Worm (Caenorhabditis elegans): ENCODE measurements around the gene cdh-10.

The cdh-10 gene

DNA sequence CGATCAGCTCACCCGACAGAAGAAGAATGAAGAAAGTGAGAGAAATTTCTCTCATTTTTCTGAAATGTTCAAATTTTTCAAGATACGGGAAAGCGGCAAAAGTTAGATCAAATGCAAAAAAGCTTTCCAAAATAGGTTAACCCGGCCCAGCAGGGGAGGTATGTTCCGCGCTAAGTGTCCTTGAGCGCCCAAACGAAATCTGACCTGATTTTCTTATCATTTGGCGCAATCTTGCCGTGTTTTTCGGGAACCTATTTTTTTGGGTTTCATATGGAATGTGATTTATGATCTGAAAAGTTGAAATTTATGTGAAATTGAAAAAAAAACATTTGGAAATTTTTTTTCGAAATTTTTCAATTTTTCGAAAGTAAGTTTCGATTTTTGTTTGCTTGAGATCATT lies at the start of gene cdh-10:
Gene cdh-10 (minus strand): TSS at position 59 of the 400 bp plus-strand sequence.
- TF ChIP-seq zip-8 (tag; optimal IDR thresholded peaks at IDR 0.05) (no peak), ham-2 (GFP tag; optimal IDR thresholded peaks at IDR 0.05) (no peak)

- TF ChIP-seq mls-2 (tag; optimal IDR thresholded peaks at IDR 0.05) (no peak), sptf-1 (tag; optimal IDR thresholded peaks at IDR 0.05) (no peak), ceh-83 (GFP tag; optimal IDR thresholded peaks at IDR 0.05) (no peak), ztf-11 (tag; optimal IDR thresholded peaks at IDR 0.05) (no peak), nhr-76 (tag; optimal IDR thresholded peaks at IDR 0.05) (no peak), mab-5 (tag; optimal IDR thresholded peaks at IDR 0.05) (no peak), cnd-1 (tag; optimal IDR thresholded peaks at IDR 0.05) (no peak), ceh-39 (tag; optimal IDR thresholded peaks at IDR 0.05) (no peak), ces-1 (GFP tag; optimal IDR thresholded peaks at IDR 0.05) (no peak), unc-39 (tag; optimal IDR thresholded peaks at IDR 0.05) (no peak), elt-3 (tag; optimal IDR thresholded peaks at IDR 0.05) (no peak)
Observed at ce11 chrIV:2507824-2508223, 44.7 kb upstream of the cdh-10 start, which contains the start of gene Y69A2AR.22. Y69A2AR.22 (minus strand) TSS chrIV:2507924.

- TF ChIP-seq lsy-2 (tag; optimal IDR thresholded peaks at IDR 0.05) (no peak), pha-4 (tag; optimal IDR thresholded peaks at IDR 0.05) (no peak), unc-120 (tag; optimal IDR thresholded peaks at IDR 0.05; ENCODE audit: poor library complexity, severe bottlenecking) (no peak), mab-5 (tag; optimal IDR thresholded peaks at IDR 0.05) (no peak), snpc-4 (tag; optimal IDR thresholded peaks at IDR 0.05) (no peak), drap-1 (GFP tag; optimal IDR thresholded peaks at IDR 0.05) (no peak), bed-3 (GFP tag; optimal IDR thresholded peaks at IDR 0.05) (no peak), flh-1 (GFP tag; optimal IDR thresholded peaks at IDR 0.05) (no peak), nhr-237 (tag; optimal IDR thresholded peaks at IDR 0.05) (no peak), ceh-39 (tag; optimal IDR thresholded peaks at IDR 0.05) (no peak), zip-8 (tag; optimal IDR thresholded peaks at IDR 0.05) (no peak)
Observed at ce11 chrIV:2497615-2498183, 34.5 kb upstream of the cdh-10 start, which contains the start of gene Y69A2AR.16. Y69A2AR.16 (plus strand) TSS chrIV:2497803.

- no peak for TF ChIP-seq sem-2 (GFP tag; optimal IDR thresholded peaks at IDR 0.05)
Observed at ce11 chrIV:2496084-2496483, 32.9 kb upstream of the cdh-10 start.

DNA sequence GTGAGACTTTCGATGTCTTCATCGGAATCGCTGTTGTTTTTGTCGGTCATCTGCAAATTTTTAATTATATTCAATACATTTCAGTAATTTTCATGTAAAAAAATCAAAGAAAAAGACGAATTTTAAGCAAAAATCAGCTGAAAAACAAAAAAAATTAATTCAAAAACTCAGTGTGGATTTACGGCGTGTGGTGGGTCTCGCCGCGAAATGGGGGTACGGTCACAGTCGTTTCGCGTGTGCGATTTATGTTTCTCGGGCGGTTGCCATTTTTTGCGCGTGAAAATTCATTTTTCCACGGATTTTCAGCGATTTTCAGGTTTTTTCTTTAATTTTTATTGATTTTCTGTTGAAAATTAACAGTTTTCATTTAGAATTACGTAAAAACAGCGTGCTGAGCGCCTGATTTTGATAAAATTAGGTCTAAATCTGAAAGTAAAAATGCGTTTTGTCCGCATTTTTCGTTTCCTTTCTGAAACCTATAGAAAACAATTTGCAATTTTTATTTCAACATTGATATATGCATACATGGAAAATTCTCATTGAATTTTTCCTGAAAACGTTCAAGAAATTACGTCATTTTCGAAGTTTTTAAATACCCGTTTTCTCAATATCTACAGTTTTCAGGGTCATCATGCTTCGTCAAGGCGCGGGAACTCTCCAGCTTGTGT lies 32.1 kb upstream of the cdh-10 start, which contains the start of the genes ccdc-12 and Y69A2AR.18:
Gene ccdc-12 (minus strand): TSS at position 57 of the 668 bp plus-strand sequence.
Gene Y69A2AR.18 (plus strand): TSS at position 618 of the 668 bp plus-strand sequence.
- peak; percentile 23 for TF ChIP-seq hlh-1 (tag; optimal IDR thresholded peaks at IDR 0.05)
- no peak for TF ChIP-seq cnd-1 (tag; optimal IDR thresholded peaks at IDR 0.05)
- no peak for TF ChIP-seq ceh-43 (GFP tag; optimal IDR thresholded peaks at IDR 0.05)
- no peak for TF ChIP-seq snpc-4 (tag; optimal IDR thresholded peaks at IDR 0.05)
- TF ChIP-seq pha-4 (tag; optimal IDR thresholded peaks at IDR 0.05) = peak; percentile 34
- TF ChIP-seq bed-3 (GFP tag; optimal IDR thresholded peaks at IDR 0.05) = no peak
- peak; percentile 97 for TF ChIP-seq lsy-2 (tag; optimal IDR thresholded peaks at IDR 0.05)
- peak; percentile 18 for TF ChIP-seq lin-13 (tag; optimal IDR thresholded peaks at IDR 0.05)
- no peak for TF ChIP-seq unc-62 (GFP tag; optimal IDR thresholded peaks at IDR 0.05)

DNA sequence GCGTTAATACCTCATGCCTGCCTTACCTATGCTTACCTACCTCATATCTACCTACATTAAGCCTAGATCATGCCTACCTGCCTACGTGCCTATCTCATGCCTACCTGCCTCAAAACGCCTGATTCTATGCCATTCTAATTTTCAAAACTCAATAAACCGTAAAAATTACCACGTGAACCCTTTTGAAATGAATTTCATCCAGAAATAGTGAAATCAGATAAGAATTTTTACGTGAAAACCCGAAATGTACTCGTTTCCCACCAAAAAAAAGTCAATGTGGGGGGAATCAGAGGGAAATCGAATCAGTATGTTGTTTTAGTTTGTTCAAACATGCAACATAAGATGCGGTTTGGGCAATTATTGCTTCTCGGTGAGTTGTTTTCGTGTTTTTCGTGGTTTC lies 25.4 kb upstream of the cdh-10 start, which contains the start of gene Y69A2AR.19:
Gene Y69A2AR.19 (plus strand): TSS at position 301 of the 400 bp plus-strand sequence.
- TF ChIP-seq sem-2 (GFP tag; optimal IDR thresholded peaks at IDR 0.05) (no peak), snpc-4 (tag; optimal IDR thresholded peaks at IDR 0.05) (no peak), nhr-2 (tag; optimal IDR thresholded peaks at IDR 0.05) (no peak), nhr-76 (tag; optimal IDR thresholded peaks at IDR 0.05) (no peak), bed-3 (GFP tag; optimal IDR thresholded peaks at IDR 0.05) (no peak)

ce11 chrIV:2481955-2482354 lies 18.8 kb upstream of the cdh-10 start, which contains the start of gene Y69A2AL.2:
Y69A2AL.2 (plus strand) TSS chrIV:2482255.
- TF ChIP-seq drap-1 (GFP tag; optimal IDR thresholded peaks at IDR 0.05) = no peak
- no peak for TF ChIP-seq nhr-76 (tag; optimal IDR thresholded peaks at IDR 0.05)
- TF ChIP-seq nhr-28 (tag; optimal IDR thresholded peaks at IDR 0.05) = no peak
- TF ChIP-seq tbx-8 (GFP tag; optimal IDR thresholded peaks at IDR 0.05) = no peak
- TF ChIP-seq ztf-11 (tag; optimal IDR thresholded peaks at IDR 0.05) = no peak
- TF ChIP-seq zip-8 (tag; optimal IDR thresholded peaks at IDR 0.05) = no peak
- TF ChIP-seq sem-2 (GFP tag; optimal IDR thresholded peaks at IDR 0.05) = no peak
- TF ChIP-seq unc-39 (tag; optimal IDR thresholded peaks at IDR 0.05) = no peak
- no peak for TF ChIP-seq unc-62 (GFP tag; optimal IDR thresholded peaks at IDR 0.05)
- no peak for TF ChIP-seq cnd-1 (tag; optimal IDR thresholded peaks at IDR 0.05)
- no peak for TF ChIP-seq lin-13 (tag; optimal IDR thresholded peaks at IDR 0.05)
- no peak for TF ChIP-seq lsy-2 (tag; optimal IDR thresholded peaks at IDR 0.05)
- TF ChIP-seq mab-5 (tag; optimal IDR thresholded peaks at IDR 0.05) = no peak
